Fruit fly (Drosophila melanogaster) whole organism, embryonic: ENCODE results near the gene CG14043.
A peak's percentile ranks its signal among the peaks of the same experiment; 100 is the strongest.

Experiments used
- Antp ChIP-seq: fragments of 200-800 bp; sonication (Bioruptor generic); optimal IDR thresholded peaks from 3 replicates; lab custom pipeline; 2016; ENCODE audit warnings: missing biosample characterization, missing genetic modification characterization
- CG10147 ChIP-seq: fragments of 200-800 bp; sonication (Bioruptor generic); optimal IDR thresholded peaks from 2 replicates; lab custom pipeline; 2019; ENCODE audit warnings: missing biosample characterization, mild to moderate bottlenecking, missing genetic modification characterization, moderate library complexity
- CG10267 ChIP-seq: fragments of 200-800 bp; sonication (Bioruptor generic); optimal IDR thresholded peaks from 2 replicates; lab custom pipeline; 2018; ENCODE audit warnings: missing biosample characterization, mild to moderate bottlenecking, missing genetic modification characterization, moderate library complexity
- CG11247 ChIP-seq: fragments of 200-800 bp; sonication (Bioruptor generic); IDR thresholded peaks from 2 replicates; pipeline ENCODE4 v1.3.6; 2022; ENCODE audit warnings: missing biosample characterization, missing genetic modification characterization
- CG11695 ChIP-seq: fragments of 200-800 bp; sonication (Bioruptor generic); IDR thresholded peaks from 3 replicates; pipeline ENCODE4 v1.3.6; 2022; ENCODE audit warnings: missing biosample characterization, missing genetic modification characterization
- CG12744 ChIP-seq: fragments of 200-800 bp; sonication (Bioruptor generic); optimal IDR thresholded peaks from 2 replicates; lab custom pipeline; 2016; ENCODE audit warnings: missing biosample characterization, missing genetic modification characterization
- CG1602 ChIP-seq: fragments of 200-800 bp; sonication (Bioruptor generic); optimal IDR thresholded peaks from 3 replicates; lab custom pipeline; 2016; ENCODE audit warnings: missing biosample characterization, missing genetic modification characterization
- CG17802 ChIP-seq: fragments of 200-800 bp; sonication (Bioruptor generic); optimal IDR thresholded peaks from 2 replicates; lab custom pipeline; 2018; ENCODE audit warnings: missing biosample characterization, mild to moderate bottlenecking, missing genetic modification characterization, moderate library complexity
- CG2678 ChIP-seq: fragments of 200-800 bp; sonication (Bioruptor generic); optimal IDR thresholded peaks from 3 replicates; lab custom pipeline; 2019; ENCODE audit warnings: missing biosample characterization, mild to moderate bottlenecking, missing genetic modification characterization, moderate library complexity
- CG2712 ChIP-seq: fragments of 200-800 bp; optimal IDR thresholded peaks from 3 replicates; lab custom pipeline; 2019; ENCODE audit warnings: missing biosample characterization, mild to moderate bottlenecking, missing genetic modification characterization, moderate library complexity
- CG31365 ChIP-seq: fragments of 200-800 bp; sonication (Bioruptor generic); optimal IDR thresholded peaks from 2 replicates; lab custom pipeline; 2018; ENCODE audit warnings: missing biosample characterization, mild to moderate bottlenecking, missing genetic modification characterization
- CG5245 ChIP-seq: fragments of 200-800 bp; sonication (Bioruptor generic); optimal IDR thresholded peaks from 3 replicates; lab custom pipeline; 2016; ENCODE audit warnings: missing biosample characterization, missing genetic modification characterization
- CG6175 ChIP-seq: fragments of 200-800 bp; sonication (Bioruptor generic); IDR thresholded peaks from 3 replicates; pipeline ENCODE4 v1.3.6; 2022; ENCODE audit warnings: missing biosample characterization, missing genetic modification characterization
- CG7372 ChIP-seq: fragments of 200-800 bp; sonication (Bioruptor generic); IDR thresholded peaks from 2 replicates; pipeline ENCODE4 v1.3.6; 2022; ENCODE audit warnings: missing biosample characterization, missing genetic modification characterization
- CG8359 ChIP-seq: fragments of 200-800 bp; sonication (Bioruptor generic); optimal IDR thresholded peaks from 2 replicates; lab custom pipeline; 2017; ENCODE audit warnings: missing biosample characterization, mild to moderate bottlenecking, missing genetic modification characterization, borderline replicate concordance
- CG9437 ChIP-seq: fragments of 200-800 bp; sonication (Bioruptor generic); optimal IDR thresholded peaks from 2 replicates; lab custom pipeline; 2018; ENCODE audit warnings: missing biosample characterization, mild to moderate bottlenecking, missing genetic modification characterization
- Chrac-16 ChIP-seq: fragments of 200-800 bp; sonication (Bioruptor generic); optimal IDR thresholded peaks from 3 replicates; lab custom pipeline; 2016; ENCODE audit warnings: missing biosample characterization, missing genetic modification characterization
- Doc2 ChIP-seq: fragments of 200-800 bp; sonication (Bioruptor generic); IDR thresholded peaks from 2 replicates; pipeline ENCODE4 v1.3.6; 2022; ENCODE audit warnings: missing biosample characterization, missing genetic modification characterization
- Gsc ChIP-seq: fragments of 200-800 bp; sonication (Bioruptor generic); IDR thresholded peaks from 2 replicates; pipeline ENCODE4 v1.3.6; 2022; ENCODE audit warnings: missing biosample characterization, missing genetic modification characterization
- Hr78 ChIP-seq, 2 experiments: fragments of 200-800 bp in 1 of 2; fragments of >200 bp in 1 of 2; sonication (Bioruptor generic) in 1 of 2; optimal IDR thresholded peaks; 2 replicates each; lab custom pipeline; 2017 to 2019; ENCODE audit warnings: missing biosample characterization in 2 of 2, missing genetic modification characterization in 2 of 2, mild to moderate bottlenecking in 1 of 2, moderate library complexity in 1 of 2
- Meics ChIP-seq: fragments of 200-800 bp; sonication (Bioruptor generic); optimal IDR thresholded peaks from 2 replicates; lab custom pipeline; 2017; ENCODE audit warnings: missing biosample characterization, mild to moderate bottlenecking, missing genetic modification characterization
- Mes4 ChIP-seq: fragments of 200-800 bp; sonication (Bioruptor generic); optimal IDR thresholded peaks from 2 replicates; lab custom pipeline; 2016; ENCODE audit warnings: missing biosample characterization, missing genetic modification characterization
- Pdp1 ChIP-seq, 2 experiments: fragments of 200-800 bp; sonication (Bioruptor generic); optimal IDR thresholded peaks; 3 replicates each; lab custom pipeline; 2016; ENCODE audit warnings: missing biosample characterization in 2 of 2, missing genetic modification characterization in 2 of 2, mild to moderate bottlenecking in 1 of 2, moderate library complexity in 1 of 2
- Rfx ChIP-seq: fragments of 200-800 bp; sonication (Bioruptor generic); IDR thresholded peaks from 2 replicates; pipeline ENCODE4 v1.3.6; 2022; ENCODE audit warnings: missing biosample characterization, missing genetic modification characterization
- Sin3A ChIP-seq: fragments of >200 bp; optimal IDR thresholded peaks from 2 replicates; lab custom pipeline; 2018
- bab2 ChIP-seq: fragments of 200-800 bp; sonication (Bioruptor generic); optimal IDR thresholded peaks from 2 replicates; lab custom pipeline; 2016; ENCODE audit warnings: missing biosample characterization, missing genetic modification characterization
- bcd ChIP-seq: fragments of 200-800 bp; sonication (Bioruptor generic); optimal IDR thresholded peaks from 2 replicates; lab custom pipeline; 2017; ENCODE audit warnings: missing biosample characterization, mild to moderate bottlenecking, missing genetic modification characterization
- cato ChIP-seq: fragments of 200-800 bp; sonication (Bioruptor generic); optimal IDR thresholded peaks from 2 replicates; lab custom pipeline; 2016; ENCODE audit warnings: missing biosample characterization, missing genetic modification characterization, borderline replicate concordance
- ci ChIP-seq: fragments of 200-800 bp; sonication (Bioruptor generic); IDR thresholded peaks from 3 replicates; pipeline ENCODE4 v1.3.6; 2022; ENCODE audit warnings: missing biosample characterization, missing genetic modification characterization
- corto ChIP-seq: fragments of 200-800 bp; sonication (Bioruptor generic); optimal IDR thresholded peaks from 2 replicates; lab custom pipeline; 2016; ENCODE audit warnings: missing biosample characterization, mild to moderate bottlenecking, missing genetic modification characterization, moderate library complexity
- crol ChIP-seq: fragments of 200-800 bp; sonication (Bioruptor generic); IDR thresholded peaks from 2 replicates; pipeline ENCODE4 v1.3.6; 2022; ENCODE audit warnings: missing biosample characterization, missing genetic modification characterization
- dm ChIP-seq: fragments of 200-800 bp; sonication (Bioruptor generic); optimal IDR thresholded peaks from 3 replicates; lab custom pipeline; 2016; ENCODE audit warnings: missing biosample characterization, missing genetic modification characterization
- ewg ChIP-seq: fragments of 200-800 bp; sonication (Bioruptor generic); optimal IDR thresholded peaks from 3 replicates; lab custom pipeline; 2017; ENCODE audit warnings: mild to moderate bottlenecking, missing biosample characterization, missing genetic modification reagents, missing genetic modification characterization
- grau ChIP-seq: fragments of 200-800 bp; optimal IDR thresholded peaks from 3 replicates; lab custom pipeline; 2019; ENCODE audit warnings: missing biosample characterization, mild to moderate bottlenecking, missing genetic modification characterization, moderate library complexity
- lab ChIP-seq: fragments of 200-800 bp; sonication (Bioruptor generic); optimal IDR thresholded peaks from 3 replicates; lab custom pipeline; 2017; ENCODE audit warnings: missing biosample characterization, missing genetic modification characterization, mild to moderate bottlenecking, moderate library complexity, missing genetic modification reagents
- lilli ChIP-seq: fragments of 200-800 bp; sonication (Bioruptor generic); optimal IDR thresholded peaks from 3 replicates; lab custom pipeline; 2016; ENCODE audit warnings: missing biosample characterization, missing genetic modification characterization
- nerfin-1 ChIP-seq: fragments of 200-800 bp; sonication (Bioruptor generic); optimal IDR thresholded peaks from 3 replicates; lab custom pipeline; 2019; ENCODE audit warnings: missing biosample characterization, mild to moderate bottlenecking, missing genetic modification characterization, moderate library complexity
- nmo ChIP-seq: fragments of 200-800 bp; sonication (Bioruptor generic); optimal IDR thresholded peaks from 2 replicates; lab custom pipeline; 2018; ENCODE audit warnings: missing biosample characterization, mild to moderate bottlenecking, missing genetic modification characterization, moderate library complexity
- pan ChIP-seq, 4 experiments: fragments of >200 bp in 3 of 4; fragments of 200-800 bp in 1 of 4; sonication (Bioruptor generic) in 1 of 4; optimal IDR thresholded peaks in 3 of 4; IDR thresholded peaks in 1 of 4; 2 replicates each; pipeline versions ENCODE4 v1.3.6 to Lab custom; 2017 to 2022; ENCODE audit warnings: missing biosample characterization in 2 of 4, missing genetic modification characterization in 2 of 4, mixed read lengths in 1 of 4
- sens ChIP-seq: fragments of 200-800 bp; sonication (Bioruptor generic); peaks from one replicate; lab custom pipeline; 2016; ENCODE audit warnings: missing biosample characterization, missing genetic modification characterization
- sna ChIP-seq: fragments of 200-800 bp; sonication (Bioruptor generic); IDR thresholded peaks from 2 replicates; pipeline ENCODE4 v1.3.6; 2022; ENCODE audit warnings: missing biosample characterization, missing genetic modification characterization; ENCODE audit not compliant: partially characterized antibody
- sob ChIP-seq: fragments of 200-800 bp; sonication (Bioruptor generic); IDR thresholded peaks from 2 replicates; pipeline ENCODE4 v1.3.6; 2022; ENCODE audit warnings: missing biosample characterization, missing genetic modification characterization
- sug ChIP-seq: fragments of 200-800 bp; optimal IDR thresholded peaks from 2 replicates; lab custom pipeline; 2019; ENCODE audit warnings: missing biosample characterization, mild to moderate bottlenecking, missing genetic modification characterization, moderate library complexity
- toy ChIP-seq: fragments of 200-800 bp; sonication (Bioruptor generic); IDR thresholded peaks from 2 replicates; pipeline ENCODE4 v1.3.6; 2022; ENCODE audit warnings: missing biosample characterization, missing genetic modification characterization
- usp ChIP-seq: fragments of >200 bp; optimal IDR thresholded peaks from 2 replicates; lab custom pipeline; 2017; ENCODE audit warnings: missing biosample characterization, missing genetic modification characterization

The CG14043 gene

dm6 chr2L:5007256-5007655, 35.8 kb downstream of the CG14043 start (continued):
- TF ChIP-seq Pdp1 (GFP tag; optimal IDR thresholded peaks at IDR 0.05; lab: Kevin White, UChicago) (peak in 1 of 2 experiments; percentile 43), Doc2 (no peak), CG31365 (tag; lab: Kevin White, UChicago) (no peak), sna (GFP tag; lab: Robert Waterston, UW) (no peak), pan (optimal IDR thresholded peaks at IDR 0.05; lab: Kevin White, UChicago) (no peak), pan (GFP tag; optimal IDR thresholded peaks at IDR 0.05 in 1 of 2, IDR thresholded peaks at IDR 0.05 in 1 of 2) (no peak), crol (GFP tag; lab: Robert Waterston, UW) (no peak), Chrac-16 (GFP tag; lab: Kevin White, UChicago) (no peak), Gsc (GFP tag; lab: Robert Waterston, UW) (no peak), ci (no peak), nmo (GFP tag; lab: Kevin White, UChicago) (no peak), CG5245 (GFP tag; lab: Kevin White, UChicago) (no peak), CG10267 (tag; lab: Kevin White, UChicago) (no peak), usp (GFP tag; lab: Kevin White, UChicago) (no peak), ewg (GFP tag; lab: Kevin White, UChicago) (no peak), bcd (no peak), CG11695 (0 out of 3 replicates have a peak, but pooled peaks have one; percentile 18), CG1602 (GFP tag; lab: Kevin White, UChicago) (no peak), Mes4 (GFP tag; lab: Kevin White, UChicago) (no peak), Meics (GFP tag; lab: Kevin White, UChicago) (peak; percentile 7), CG2712 (tag; lab: Kevin White, UChicago) (no peak), CG10147 (GFP tag; lab: Kevin White, UChicago) (no peak), sug (tag; lab: Kevin White, UChicago) (no peak), grau (tag; lab: Kevin White, UChicago) (peak; percentile 65), CG2678 (tag; lab: Kevin White, UChicago) (peak; percentile 29), dm (GFP tag; lab: Kevin White, UChicago) (no peak), corto (GFP tag; lab: Kevin White, UChicago) (no peak), CG12744 (no peak), toy (GFP tag; lab: Robert Waterston, UW) (no peak), nerfin-1 (no peak), CG7372 (GFP tag; lab: Robert Waterston, UW) (no peak), Rfx (GFP tag; lab: Robert Waterston, UW) (peak; percentile 8; the same call in 1 of the 2 replicates), cato (GFP tag; lab: Kevin White, UChicago) (no peak), CG17802 (tag; lab: Kevin White, UChicago) (no peak), CG9437 (no peak), CG11247 (GFP tag; lab: Robert Waterston, UW) (no peak), sob (GFP tag; lab: Robert Waterston, UW) (no peak), Hr78 (GFP tag; optimal IDR thresholded peaks at IDR 0.05; lab: Kevin White, UChicago) (no peak), CG6175 (GFP tag; lab: Robert Waterston, UW) (no peak), sens (GFP tag; lab: Kevin White, UChicago) (peak; percentile 17), lab (GFP tag; lab: Kevin White, UChicago) (peak; percentile 21), bab2 (GFP tag; lab: Kevin White, UChicago) (no peak), Sin3A (lab: Kevin White, UChicago) (no peak), CG8359 (GFP tag; lab: Kevin White, UChicago) (no peak), lilli (GFP tag; lab: Kevin White, UChicago) (no peak), Antp (GFP tag; lab: Kevin White, UChicago) (no peak)
